Fruit fly (Drosophila melanogaster) whole organism, embryonic: ENCODE measurements around the gene CG14795.

ENCODE experiments used
- Blimp-1 ChIP-seq: fragments of 200-800 bp; sonication (Bioruptor generic); optimal IDR thresholded peaks from 3 replicates; lab custom pipeline; 2018; ENCODE audit warnings: missing biosample characterization, missing genetic modification characterization, mild to moderate bottlenecking, moderate library complexity, missing genetic modification reagents
- CG14441 ChIP-seq: fragments of 200-800 bp; sonication (Bioruptor generic); IDR thresholded peaks from 2 replicates; pipeline ENCODE4 v1.3.6; 2022; ENCODE audit warnings: missing biosample characterization, missing genetic modification characterization
- CG30020 ChIP-seq: fragments of 200-800 bp; optimal IDR thresholded peaks from 2 replicates; lab custom pipeline; 2019; ENCODE audit warnings: missing biosample characterization, mild to moderate bottlenecking, missing genetic modification characterization, moderate library complexity
- CG4820 ChIP-seq: fragments of 200-800 bp; sonication (Bioruptor generic); optimal IDR thresholded peaks from 3 replicates; lab custom pipeline; 2016; ENCODE audit warnings: missing biosample characterization, missing genetic modification characterization
- CG8478 ChIP-seq: fragments of >200 bp; optimal IDR thresholded peaks from 2 replicates; lab custom pipeline; 2018
- Fer3 ChIP-seq: fragments of 200-800 bp; sonication (Bioruptor generic); optimal IDR thresholded peaks from 2 replicates; lab custom pipeline; 2018; ENCODE audit warnings: missing biosample characterization, mild to moderate bottlenecking, missing genetic modification characterization, moderate library complexity
- Xbp1 ChIP-seq: fragments of 200-800 bp; sonication (Bioruptor generic); optimal IDR thresholded peaks from 3 replicates; lab custom pipeline; 2016; ENCODE audit warnings: missing biosample characterization, mild to moderate bottlenecking, missing genetic modification characterization
- ato ChIP-seq: fragments of 200-800 bp; sonication (Bioruptor generic); IDR thresholded peaks from 2 replicates; pipeline ENCODE4 v1.3.6; 2022; ENCODE audit warnings: missing biosample characterization, missing genetic modification characterization; ENCODE audit not compliant: partially characterized antibody
- fru ChIP-seq: fragments of >200 bp; optimal IDR thresholded peaks from 2 replicates; lab custom pipeline; 2017
- onecut ChIP-seq: fragments of 200-800 bp; sonication (Bioruptor generic); IDR thresholded peaks from 2 replicates; pipeline ENCODE4 v1.3.6; 2022; ENCODE audit warnings: missing biosample characterization, missing genetic modification characterization
- pb ChIP-seq: fragments of 200-800 bp; sonication (Bioruptor generic); optimal IDR thresholded peaks from 3 replicates; lab custom pipeline; 2016; ENCODE audit warnings: missing biosample characterization, missing genetic modification characterization
- sisA ChIP-seq: fragments of 200-800 bp; sonication (Bioruptor generic); IDR thresholded peaks from 2 replicates; pipeline ENCODE4 v1.3.6; 2022; ENCODE audit warnings: missing biosample characterization, missing genetic modification characterization

- TF ChIP-seq CG14441 (GFP tag; lab: Robert Waterston, UW) (no peak), CG30020 (tag; lab: Kevin White, UChicago) (no peak), ato (GFP tag; lab: Robert Waterston, UW) (no peak), Fer3 (no peak), onecut (GFP tag; lab: Robert Waterston, UW) (no peak), fru (lab: Kevin White, UChicago) (no peak), CG4820 (GFP tag; lab: Kevin White, UChicago) (no peak), CG8478 (lab: Kevin White, UChicago) (no peak), Xbp1 (GFP tag; lab: Kevin White, UChicago) (no peak), Blimp-1 (GFP tag; lab: Kevin White, UChicago) (no peak), sisA (GFP tag; lab: Robert Waterston, UW) (no peak), pb (GFP tag; lab: Kevin White, UChicago) (no peak)
These were observed 49.6 kb upstream of the CG14795 start for dm6 chrX:1562079-1562727.
